Fruit fly (Drosophila melanogaster): ENCODE results near the gene CG33178.

The CG33178 gene

dm6 chrX:15080780-15081402 is 1.7 kb upstream of the CG33178 start, which contains the start of gene CG33177 (continued):
- TF ChIP-seq CG3995 (GFP tag; optimal IDR thresholded peaks at IDR 0.05) (peak; percentile 31), Nf-YC (tag; optimal IDR thresholded peaks at IDR 0.05) (peak; percentile 2), NfI (GFP tag; optimal IDR thresholded peaks at IDR 0.05) (peak; percentile 14), CG1602 (GFP tag; optimal IDR thresholded peaks at IDR 0.05) (no peak), CG11504 (tag; optimal IDR thresholded peaks at IDR 0.05) (peak; percentile 28), HHEX (GFP tag; optimal IDR thresholded peaks at IDR 0.05) (no peak), CG10431 (GFP tag; optimal IDR thresholded peaks at IDR 0.05) (peak; percentile 69), Abd-B (GFP tag; optimal IDR thresholded peaks at IDR 0.05) (peak; percentile 9), CG10543 (GFP tag; optimal IDR thresholded peaks at IDR 0.05) (peak; percentile 26), CG15514 (GFP tag; optimal IDR thresholded peaks at IDR 0.05) (peak; percentile 32), CG17829 (tag; optimal IDR thresholded peaks at IDR 0.05) (peak; percentile 35), z (GFP tag; IDR thresholded peaks at IDR 0.05) (no peak), Ravus (GFP tag; IDR thresholded peaks at IDR 0.05) (no peak), CG12104 (GFP tag; optimal IDR thresholded peaks at IDR 0.05) (no peak), CG12219 (GFP tag; optimal IDR thresholded peaks at IDR 0.05) (no peak), Hsf (GFP tag; optimal IDR thresholded peaks at IDR 0.05) (peak; percentile 16), CG12769 (tag; optimal IDR thresholded peaks at IDR 0.05) (peak; percentile 9), Jarid2 (GFP tag; optimal IDR thresholded peaks at IDR 0.05) (no peak), CG7357 (GFP tag; IDR thresholded peaks at IDR 0.05) (no peak), danr (GFP tag; IDR thresholded peaks at IDR 0.05) (no peak), CG1603 (tag; optimal IDR thresholded peaks at IDR 0.05) (peak; percentile 37), grn (GFP tag; optimal IDR thresholded peaks at IDR 0.05) (peak; percentile 30), Bgb (GFP tag; IDR thresholded peaks at IDR 0.05; ENCODE audit: partially characterized antibody) (0 out of 2 replicates have a peak, but pooled peaks have one; percentile 9), CG10366 (GFP tag; IDR thresholded peaks at IDR 0.05) (no peak), CG15696 (tag; optimal IDR thresholded peaks at IDR 0.05) (peak; percentile 32), nmo (GFP tag; optimal IDR thresholded peaks at IDR 0.05) (peak; percentile 19), ara (GFP tag; IDR thresholded peaks at IDR 0.05) (no peak), eve (GFP tag; optimal IDR thresholded peaks at IDR 0.05) (peak in 1 of 2 experiments; percentile 68), CG12391 (tag; optimal IDR thresholded peaks at IDR 0.05) (peak; percentile 10), Myb (GFP tag; optimal IDR thresholded peaks at IDR 0.05) (peak; percentile 82), Rfx (GFP tag; IDR thresholded peaks at IDR 0.05) (peak; percentile 53; the same call in 1 of the 2 replicates), lab (GFP tag; optimal IDR thresholded peaks at IDR 0.05) (peak; percentile 44), Dip2 (GFP tag; IDR thresholded peaks at IDR 0.05) (peak; percentile 96), unpg (GFP tag; optimal IDR thresholded peaks at IDR 0.05) (peak; percentile 0), Lhr (GFP tag; optimal IDR thresholded peaks at IDR 0.05) (peak; percentile 22), BtbVII (GFP tag; optimal IDR thresholded peaks at IDR 0.05) (no peak), BEAF-32 (GFP tag; optimal IDR thresholded peaks at IDR 0.05) (peak; percentile 1), phol (tag; optimal IDR thresholded peaks at IDR 0.05) (peak; percentile 55), CG2116 (GFP tag; optimal IDR thresholded peaks at IDR 0.05) (peak; percentile 3), Awh (GFP tag; IDR thresholded peaks at IDR 0.05) (no peak), da (GFP tag; optimal IDR thresholded peaks at IDR 0.05) (peak; percentile 4), usp (GFP tag; optimal IDR thresholded peaks at IDR 0.05) (no peak), Mes4 (GFP tag; optimal IDR thresholded peaks at IDR 0.05) (peak; percentile 5), PHDP (tag; optimal IDR thresholded peaks at IDR 0.05) (peak; percentile 35), CG30403 (GFP tag; optimal IDR thresholded peaks at IDR 0.05) (peak; percentile 14), CG12659 (GFP tag; optimal IDR thresholded peaks at IDR 0.05) (peak; percentile 25), CG17385 (GFP tag; optimal IDR thresholded peaks at IDR 0.05) (peak; percentile 13), amos (GFP tag; IDR thresholded peaks at IDR 0.05; ENCODE audit: partially characterized antibody) (0 out of 2 replicates have a peak, but pooled peaks have one; percentile 10), lilli (GFP tag; optimal IDR thresholded peaks at IDR 0.05) (peak; percentile 40)

Data from whole organism, embryonic.